Fruit fly (Drosophila melanogaster): ENCODE results near the gene tim.

Gene tim

dm6 chr2L:3539412-3539743 lies 31.5 kb upstream of the tim start:
- TF ChIP-seq CG14711 (tag; optimal IDR thresholded peaks at IDR 0.05) (no peak), cnc (optimal IDR thresholded peaks at IDR 0.05) (no peak), CG5204 (GFP tag; optimal IDR thresholded peaks at IDR 0.05) (no peak)

dm6 chr2L:3538564-3539411 lies 30.9 kb upstream of the tim start, which contains the start of gene drm:
Gene drm (plus strand): TSS chr2L:3539247.
- peak; percentile 86 for TF ChIP-seq pad (GFP tag; optimal IDR thresholded peaks at IDR 0.05)
- no peak for TF ChIP-seq CG1620 (GFP tag; optimal IDR thresholded peaks at IDR 0.05)
- no peak for TF ChIP-seq Clk (GFP tag; optimal IDR thresholded peaks at IDR 0.05)
- TF ChIP-seq CG5204 (GFP tag; optimal IDR thresholded peaks at IDR 0.05): no peak
- no peak for TF ChIP-seq kay (GFP tag; ENCODE audit: borderline replicate concordance)
- no peak for TF ChIP-seq cnc (optimal IDR thresholded peaks at IDR 0.05)
- no peak for TF ChIP-seq tj (GFP tag; optimal IDR thresholded peaks at IDR 0.05)
- TF ChIP-seq CG33017 (tag; optimal IDR thresholded peaks at IDR 0.05): no peak
- no peak for TF ChIP-seq CG7045 (GFP tag; optimal IDR thresholded peaks at IDR 0.05)
- TF ChIP-seq ovo (GFP tag; optimal IDR thresholded peaks at IDR 0.05): peak; percentile 40
- no peak for TF ChIP-seq CG7101 (tag; optimal IDR thresholded peaks at IDR 0.05)
- no peak for TF ChIP-seq CG11617 (GFP tag; optimal IDR thresholded peaks at IDR 0.05)
- no peak for TF ChIP-seq toe (GFP tag; optimal IDR thresholded peaks at IDR 0.05)
- no peak for TF ChIP-seq Crg-1 (GFP tag; optimal IDR thresholded peaks at IDR 0.05)
- TF ChIP-seq Hr96 (GFP tag; optimal IDR thresholded peaks at IDR 0.05): no peak
- TF ChIP-seq Mnt (GFP tag; optimal IDR thresholded peaks at IDR 0.05): no peak

- no peak for TF ChIP-seq cnc (optimal IDR thresholded peaks at IDR 0.05)
- TF ChIP-seq tj (GFP tag; optimal IDR thresholded peaks at IDR 0.05): no peak
- TF ChIP-seq CG14711 (tag; optimal IDR thresholded peaks at IDR 0.05): no peak
- TF ChIP-seq cic (GFP tag; optimal IDR thresholded peaks at IDR 0.05): no peak
- no peak for TF ChIP-seq CG12768 (GFP tag; optimal IDR thresholded peaks at IDR 0.05)
- TF ChIP-seq CG7045 (GFP tag; optimal IDR thresholded peaks at IDR 0.05): no peak
- no peak for TF ChIP-seq pad (GFP tag; optimal IDR thresholded peaks at IDR 0.05)
- no peak for TF ChIP-seq CG1620 (GFP tag; optimal IDR thresholded peaks at IDR 0.05)
- no peak for TF ChIP-seq toe (GFP tag; optimal IDR thresholded peaks at IDR 0.05)
- no peak for TF ChIP-seq Clk (GFP tag; optimal IDR thresholded peaks at IDR 0.05)
- no peak for TF ChIP-seq ovo (GFP tag; optimal IDR thresholded peaks at IDR 0.05)
- TF ChIP-seq CG33017 (tag; optimal IDR thresholded peaks at IDR 0.05): no peak
- no peak for TF ChIP-seq kay (GFP tag; ENCODE audit: borderline replicate concordance)
- no peak for TF ChIP-seq CG11617 (GFP tag; optimal IDR thresholded peaks at IDR 0.05)
- TF ChIP-seq CG5204 (GFP tag; optimal IDR thresholded peaks at IDR 0.05): no peak
- no peak for TF ChIP-seq Crg-1 (GFP tag; optimal IDR thresholded peaks at IDR 0.05)
- no peak for TF ChIP-seq CG7101 (tag; optimal IDR thresholded peaks at IDR 0.05)
- no peak for TF ChIP-seq Hr96 (GFP tag; optimal IDR thresholded peaks at IDR 0.05)
- no peak for TF ChIP-seq bab1 (GFP tag; optimal IDR thresholded peaks at IDR 0.05)
Measured at dm6 chr2L:3534227-3534842, 26.4 kb upstream of the tim start.

- no peak for TF ChIP-seq bab1 (GFP tag; optimal IDR thresholded peaks at IDR 0.05)
Measured at dm6 chr2L:3532973-3533525, 25.1 kb upstream of the tim start.

dm6 chr2L:3530186-3530832 lies 22.4 kb upstream of the tim start, which contains the start of the genes Spindly and IFT57:
Gene Spindly (minus strand): TSS chr2L:3530317.
Gene IFT57 (plus strand): TSS chr2L:3530789.
- no peak for TF ChIP-seq CG1620 (GFP tag; optimal IDR thresholded peaks at IDR 0.05)

- no peak for TF ChIP-seq CG1620 (GFP tag; optimal IDR thresholded peaks at IDR 0.05)
- TF ChIP-seq cnc (optimal IDR thresholded peaks at IDR 0.05): no peak
- no peak for TF ChIP-seq cic (GFP tag; optimal IDR thresholded peaks at IDR 0.05)
- TF ChIP-seq pad (GFP tag; optimal IDR thresholded peaks at IDR 0.05): no peak
- no peak for TF ChIP-seq bab1 (GFP tag; optimal IDR thresholded peaks at IDR 0.05)
- no peak for TF ChIP-seq CG7045 (GFP tag; optimal IDR thresholded peaks at IDR 0.05)
- no peak for TF ChIP-seq Clk (GFP tag; optimal IDR thresholded peaks at IDR 0.05)
Measured at dm6 chr2L:3524729-3525181, 16.8 kb upstream of the tim start, which contains the start of gene CG8852. Gene CG8852 (plus strand): TSS chr2L:3525131.

- TF ChIP-seq CG5204 (GFP tag; optimal IDR thresholded peaks at IDR 0.05): no peak
- peak; percentile 4 for TF ChIP-seq kay (GFP tag; ENCODE audit: borderline replicate concordance)
- TF ChIP-seq cic (GFP tag; optimal IDR thresholded peaks at IDR 0.05): no peak
- TF ChIP-seq CG7045 (GFP tag; optimal IDR thresholded peaks at IDR 0.05): no peak
- no peak for TF ChIP-seq CG33017 (tag; optimal IDR thresholded peaks at IDR 0.05)
- no peak for TF ChIP-seq Mnt (GFP tag; optimal IDR thresholded peaks at IDR 0.05)
- no peak for TF ChIP-seq Clk (GFP tag; optimal IDR thresholded peaks at IDR 0.05)
- TF ChIP-seq CG1620 (GFP tag; optimal IDR thresholded peaks at IDR 0.05): no peak
Measured at dm6 chr2L:3523956-3524355, 16.0 kb upstream of the tim start, which contains the start of gene Sr-CIV. Gene Sr-CIV (minus strand): TSS chr2L:3524056.
